Worm (Caenorhabditis elegans): ENCODE data around the gene gpcp-1.
A peak's percentile ranks its signal among the peaks of the same experiment; 100 is the strongest.

Gene gpcp-1

ce11 chrX:3116033-3116876 is 5.8 kb upstream of the gpcp-1 start, which contains the start of gene mai-1 (continued):
- TF ChIP-seq egl-44 (GFP tag; IDR thresholded peaks at IDR 0.05) (0 out of 2 replicates have a peak, but pooled peaks have one; percentile 37), F52B5.7 (tag; optimal IDR thresholded peaks at IDR 0.05) (no peak), F22D6.2 (tag; optimal IDR thresholded peaks at IDR 0.05) (no peak), C06A6.2 (GFP tag; conservative IDR thresholded peaks at IDR 0.05) (no peak), F55B11.4 (tag; optimal IDR thresholded peaks at IDR 0.05; ENCODE audit: borderline replicate concordance, insufficient read depth) (no peak), F57A8.1 (GFP tag; optimal IDR thresholded peaks at IDR 0.05) (no peak), hlh-12 (tag; optimal IDR thresholded peaks at IDR 0.05) (no peak), ekl-4 (GFP tag; IDR thresholded peaks at IDR 0.05) (no peak), Y56A3A.18 (GFP tag; IDR thresholded peaks at IDR 0.05) (no peak), attf-3 (GFP tag; conservative IDR thresholded peaks at IDR 0.05) (no peak), B0336.3 (GFP tag; IDR thresholded peaks at IDR 0.05) (0 out of 2 replicates have a peak, but pooled peaks have one; percentile 30), gei-17 (GFP tag; optimal IDR thresholded peaks at IDR 0.05) (no peak), nfya-1 (tag; optimal IDR thresholded peaks at IDR 0.05; ENCODE audit: borderline replicate concordance, insufficient read depth) (no peak), F49E8.2 (tag; optimal IDR thresholded peaks at IDR 0.05; ENCODE audit: insufficient read depth) (no peak), egrh-3 (GFP tag; IDR thresholded peaks at IDR 0.05) (peak; percentile 65), sdz-38 (tag; optimal IDR thresholded peaks at IDR 0.05) (no peak), B0019.2 (GFP tag; conservative IDR thresholded peaks at IDR 0.05) (no peak), lin-40 (tag; optimal IDR thresholded peaks at IDR 0.05) (peak; percentile 39), T26A5.8 (tag; optimal IDR thresholded peaks at IDR 0.05) (no peak), ZK185.1 (tag; optimal IDR thresholded peaks at IDR 0.05; ENCODE audit: poor library complexity, severe bottlenecking) (no peak), F57C9.4 (tag; optimal IDR thresholded peaks at IDR 0.05) (no peak), tbp1 (GFP tag; optimal IDR thresholded peaks at IDR 0.05) (no peak), unc-130 (GFP tag; optimal IDR thresholded peaks at IDR 0.05) (no peak), lin-54 (GFP tag; optimal IDR thresholded peaks at IDR 0.05) (no peak), zfh-2 (GFP tag; conservative IDR thresholded peaks at IDR 0.05) (peak; percentile 92), ccch-3 (GFP tag; optimal IDR thresholded peaks at IDR 0.05) (no peak), ztf-18 (tag; optimal IDR thresholded peaks at IDR 0.05) (peak; percentile 28), lsy-27 (tag; optimal IDR thresholded peaks at IDR 0.05; ENCODE audit: borderline replicate concordance, insufficient read depth) (no peak), dox-1 (GFP tag; IDR thresholded peaks at IDR 0.05) (no peak), ceh-58 (GFP tag; IDR thresholded peaks at IDR 0.05) (no peak), mxl-1 (tag; optimal IDR thresholded peaks at IDR 0.05) (no peak), madf-10 (tag; optimal IDR thresholded peaks at IDR 0.05) (no peak), hmg-20 (GFP tag; IDR thresholded peaks at IDR 0.05) (no peak; the same call in 1 of the 2 replicates), K12H6.12 (tag; optimal IDR thresholded peaks at IDR 0.05) (no peak), ceh-79 (tag; optimal IDR thresholded peaks at IDR 0.05) (no peak), him-1 (tag; optimal IDR thresholded peaks at IDR 0.05) (no peak), ets-4 (GFP tag; optimal IDR thresholded peaks at IDR 0.05) (no peak), ceh-27 (GFP tag; optimal IDR thresholded peaks at IDR 0.05) (no peak), cebp-1 (GFP tag; IDR thresholded peaks at IDR 0.05) (no peak), cebp-1 (tag; optimal IDR thresholded peaks at IDR 0.05) (peak; percentile 17), hmg-1.2 (GFP tag; IDR thresholded peaks at IDR 0.05) (no peak), hlh-26 (GFP tag; conservative IDR thresholded peaks at IDR 0.05) (no peak), B0035.1 (tag; optimal IDR thresholded peaks at IDR 0.05) (no peak), atf-7 (tag; optimal IDR thresholded peaks at IDR 0.05) (no peak), ztf-26 (tag; optimal IDR thresholded peaks at IDR 0.05) (no peak), ztf-6 (GFP tag; IDR thresholded peaks at IDR 0.05) (no peak), rcor-1 (GFP tag; IDR thresholded peaks at IDR 0.05) (no peak), repo-1 (tag; optimal IDR thresholded peaks at IDR 0.05) (no peak)

Measured in whole organism, young adult.